Fruit fly (Drosophila melanogaster): ENCODE results near the gene CG8852.
A peak's percentile ranks its signal among the peaks of the same experiment; 100 is the strongest.

The CG8852 gene

DNA sequence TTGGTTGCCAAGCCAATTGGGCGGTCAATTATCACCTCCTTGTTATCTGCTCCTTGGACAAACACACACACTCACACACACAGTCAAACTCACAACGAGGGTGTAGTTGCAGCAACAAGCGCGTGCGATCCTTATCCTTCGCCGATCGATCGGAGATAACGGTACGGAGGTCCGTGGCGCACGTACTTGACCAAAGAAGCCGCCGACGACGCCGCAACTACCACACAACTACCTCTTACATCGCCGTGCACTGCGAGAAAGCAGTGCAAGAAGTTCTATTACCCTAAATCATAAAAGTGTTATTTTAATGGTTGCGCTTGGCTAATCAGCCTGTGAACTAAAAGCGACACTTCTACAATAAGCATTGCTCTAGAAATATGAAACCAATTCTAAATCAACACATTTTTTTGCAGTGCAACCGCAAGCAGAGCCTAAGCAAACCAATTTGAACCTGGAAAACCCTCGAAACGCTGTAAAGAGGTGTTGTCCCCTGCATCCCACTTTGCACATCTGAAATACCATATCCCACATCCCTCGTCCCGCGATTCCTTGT lies 8.1 kb downstream of the CG8852 start (continued):
- TF ChIP-seq Dad (GFP tag; optimal IDR thresholded peaks at IDR 0.05) (peak; percentile 15), caup (GFP tag; optimal IDR thresholded peaks at IDR 0.05; ENCODE audit: severe bottlenecking) (no peak), ac (GFP tag; optimal IDR thresholded peaks at IDR 0.05) (peak; percentile 73), CG13287 (GFP tag; IDR thresholded peaks at IDR 0.05; ENCODE audit: partially characterized antibody) (no peak), NfI (GFP tag; optimal IDR thresholded peaks at IDR 0.05) (no peak), Oli (tag; optimal IDR thresholded peaks at IDR 0.05) (peak; percentile 56), Ssrp (tag; optimal IDR thresholded peaks at IDR 0.05) (peak; percentile 43), bsh (GFP tag; optimal IDR thresholded peaks at IDR 0.05) (peak in 1 of 2 experiments; percentile 54), ci (GFP tag; IDR thresholded peaks at IDR 0.05) (peak; percentile 62; the same call in 2 of the 3 replicates), fd64A (GFP tag; optimal IDR thresholded peaks at IDR 0.05) (no peak), CoRest (tag; optimal IDR thresholded peaks at IDR 0.05) (peak; percentile 26), peb (GFP tag; IDR thresholded peaks at IDR 0.05) (no peak), CG7786 (GFP tag; optimal IDR thresholded peaks at IDR 0.05) (peak; percentile 51), CG8388 (GFP tag; optimal IDR thresholded peaks at IDR 0.05) (peak; percentile 24), Doc3 (GFP tag; IDR thresholded peaks at IDR 0.05; ENCODE audit: partially characterized antibody) (no peak), CG6791 (GFP tag; IDR thresholded peaks at IDR 0.05; ENCODE audit: partially characterized antibody) (no peak), en (GFP tag; optimal IDR thresholded peaks at IDR 0.05) (peak; percentile 61), jumu (GFP tag; optimal IDR thresholded peaks at IDR 0.05) (peak; percentile 59), TFAM (GFP tag; optimal IDR thresholded peaks at IDR 0.05) (no peak), dysf (GFP tag; IDR thresholded peaks at IDR 0.05) (peak; percentile 42; the same call in 1 of the 3 replicates), CG1602 (GFP tag; optimal IDR thresholded peaks at IDR 0.05) (peak; percentile 28), btn (GFP tag; optimal IDR thresholded peaks at IDR 0.05) (peak; percentile 40), sisA (GFP tag; IDR thresholded peaks at IDR 0.05) (peak; percentile 59), CG17612 (GFP tag; IDR thresholded peaks at IDR 0.05) (no peak), twi (tag; optimal IDR thresholded peaks at IDR 0.05) (peak; percentile 43), repo (GFP tag; optimal IDR thresholded peaks at IDR 0.05) (peak; percentile 10), az2 (GFP tag; optimal IDR thresholded peaks at IDR 0.05) (peak; percentile 54), CG1603 (tag; optimal IDR thresholded peaks at IDR 0.05) (peak; percentile 72), ems (GFP tag; optimal IDR thresholded peaks at IDR 0.05) (peak; percentile 30), Jarid2 (GFP tag; optimal IDR thresholded peaks at IDR 0.05) (no peak), Hmx (GFP tag; optimal IDR thresholded peaks at IDR 0.05) (no peak), Rfx (GFP tag; IDR thresholded peaks at IDR 0.05) (no peak), Stat92E (GFP tag; optimal IDR thresholded peaks at IDR 0.05) (no peak), cato (GFP tag; optimal IDR thresholded peaks at IDR 0.05; ENCODE audit: borderline replicate concordance) (no peak), da (GFP tag; optimal IDR thresholded peaks at IDR 0.05) (no peak), Nf-YC (tag; optimal IDR thresholded peaks at IDR 0.05) (no peak), trh (GFP tag; optimal IDR thresholded peaks at IDR 0.05) (no peak), Awh (GFP tag; IDR thresholded peaks at IDR 0.05) (0 out of 2 replicates have a peak, but pooled peaks have one; percentile 10), CG2875 (GFP tag; optimal IDR thresholded peaks at IDR 0.05) (peak; percentile 22), CG10979 (tag; optimal IDR thresholded peaks at IDR 0.05) (peak; percentile 73), hb (GFP tag; IDR thresholded peaks at IDR 0.05; ENCODE audit: partially characterized antibody) (no peak), CG4282 (GFP tag; optimal IDR thresholded peaks at IDR 0.05) (no peak), Sry-β (GFP tag; optimal IDR thresholded peaks at IDR 0.05) (no peak), CG1024 (GFP tag; IDR thresholded peaks at IDR 0.05) (peak; percentile 45; the same call in 1 of the 2 replicates), Bdp1 (GFP tag; optimal IDR thresholded peaks at IDR 0.05) (no peak), ewg (GFP tag; optimal IDR thresholded peaks at IDR 0.05) (no peak), Fer1 (GFP tag; optimal IDR thresholded peaks at IDR 0.05) (no peak), CG8281 (tag; optimal IDR thresholded peaks at IDR 0.05) (no peak), Dref (GFP tag; IDR thresholded peaks at IDR 0.05) (no peak)

All from whole organism, embryonic.